Fruit fly (Drosophila melanogaster) whole organism, embryonic: Measurements from ENCODE around the gene ph-p.

Experiments used
- Antp ChIP-seq: fragments of 200-800 bp; sonication (Bioruptor generic); optimal IDR thresholded peaks from 3 replicates; lab custom pipeline; 2016; ENCODE audit warnings: missing biosample characterization, missing genetic modification characterization
- B-H1 ChIP-seq: fragments of 200-800 bp; sonication (Bioruptor generic); IDR thresholded peaks from 3 replicates; pipeline ENCODE4 v1.3.6; 2022; ENCODE audit warnings: missing biosample characterization, missing genetic modification characterization
- CG1024 ChIP-seq: fragments of 200-800 bp; sonication (Bioruptor generic); IDR thresholded peaks from 2 replicates; pipeline ENCODE4 v1.3.6; 2022; ENCODE audit warnings: missing biosample characterization, missing genetic modification characterization
- CG10274 ChIP-seq: fragments of 200-800 bp; sonication (Bioruptor generic); optimal IDR thresholded peaks from 3 replicates; lab custom pipeline; 2017; ENCODE audit warnings: missing biosample characterization, mild to moderate bottlenecking, missing genetic modification characterization
- CG10366 ChIP-seq: fragments of 200-800 bp; sonication (Bioruptor generic); IDR thresholded peaks from 2 replicates; pipeline ENCODE4 v1.3.6; 2022; ENCODE audit warnings: missing biosample characterization, missing genetic modification characterization
- CG10431 ChIP-seq: fragments of 200-800 bp; sonication (Bioruptor generic); optimal IDR thresholded peaks from 3 replicates; lab custom pipeline; 2018; ENCODE audit warnings: missing biosample characterization, mild to moderate bottlenecking, missing genetic modification characterization
- CG10543 ChIP-seq: fragments of 200-800 bp; sonication (Bioruptor generic); optimal IDR thresholded peaks from 3 replicates; lab custom pipeline; 2017; ENCODE audit warnings: missing biosample characterization, mild to moderate bottlenecking, missing genetic modification characterization, moderate library complexity
- CG10654 ChIP-seq: fragments of 200-800 bp; sonication (Bioruptor generic); optimal IDR thresholded peaks from 2 replicates; lab custom pipeline; 2016; ENCODE audit warnings: missing biosample characterization, missing genetic modification characterization
- CG12155 ChIP-seq: fragments of 200-800 bp; sonication (Bioruptor generic); optimal IDR thresholded peaks from 3 replicates; lab custom pipeline; 2016; ENCODE audit warnings: missing biosample characterization, missing genetic modification characterization
- CG1233 ChIP-seq: fragments of 200-800 bp; sonication (Bioruptor generic); optimal IDR thresholded peaks from 4 replicates; lab custom pipeline; 2018; ENCODE audit warnings: missing biosample characterization, mild to moderate bottlenecking, missing genetic modification characterization
- CG16779 ChIP-seq: fragments of 200-800 bp; sonication (Bioruptor generic); IDR thresholded peaks from 2 replicates; pipeline ENCODE4 v1.3.6; 2022; ENCODE audit warnings: missing biosample characterization, missing genetic modification characterization
- CG16815 ChIP-seq: fragments of 200-800 bp; sonication (Bioruptor generic); optimal IDR thresholded peaks from 3 replicates; lab custom pipeline; 2017; ENCODE audit warnings: missing biosample characterization, mild to moderate bottlenecking, missing genetic modification characterization
- CG17361 ChIP-seq: fragments of 200-800 bp; sonication (Bioruptor generic); IDR thresholded peaks from 3 replicates; pipeline ENCODE4 v1.3.6; 2022; ENCODE audit warnings: missing biosample characterization, missing genetic modification characterization
- CG17568 ChIP-seq: fragments of 200-800 bp; sonication (Bioruptor generic); optimal IDR thresholded peaks from 2 replicates; lab custom pipeline; 2018; ENCODE audit warnings: missing biosample characterization, mild to moderate bottlenecking, missing genetic modification characterization, moderate library complexity
- CG2889 ChIP-seq: fragments of 200-800 bp; sonication (Bioruptor generic); IDR thresholded peaks from 3 replicates; pipeline ENCODE4 v1.3.6; 2022; ENCODE audit warnings: missing biosample characterization, missing genetic modification characterization
- CG34224 ChIP-seq: fragments of 200-800 bp; sonication (Bioruptor generic); IDR thresholded peaks from 3 replicates; pipeline ENCODE4 v1.3.6; 2022; ENCODE audit warnings: missing biosample characterization, missing genetic modification characterization; ENCODE audit not compliant: partially characterized antibody
- CG7357 ChIP-seq: fragments of 200-800 bp; sonication (Bioruptor generic); IDR thresholded peaks from 3 replicates; pipeline ENCODE4 v1.3.6; 2022; ENCODE audit warnings: missing biosample characterization, missing genetic modification characterization
- CG7556 ChIP-seq: fragments of 200-800 bp; sonication (Bioruptor generic); optimal IDR thresholded peaks from 2 replicates; lab custom pipeline; 2017; ENCODE audit warnings: missing biosample characterization, mild to moderate bottlenecking, missing genetic modification characterization
- CG7786 ChIP-seq: fragments of 200-800 bp; sonication (Bioruptor generic); optimal IDR thresholded peaks from 2 replicates; lab custom pipeline; 2016; ENCODE audit warnings: missing biosample characterization, missing genetic modification characterization
- CG7928 ChIP-seq: fragments of 200-800 bp; sonication (Bioruptor generic); optimal IDR thresholded peaks from 2 replicates; lab custom pipeline; 2017; ENCODE audit warnings: missing biosample characterization, mild to moderate bottlenecking, missing genetic modification characterization
- CG9437 ChIP-seq: fragments of 200-800 bp; sonication (Bioruptor generic); optimal IDR thresholded peaks from 2 replicates; lab custom pipeline; 2018; ENCODE audit warnings: missing biosample characterization, mild to moderate bottlenecking, missing genetic modification characterization
- CG9817 ChIP-seq: fragments of 200-800 bp; sonication (Bioruptor generic); optimal IDR thresholded peaks from 2 replicates; lab custom pipeline; 2018; ENCODE audit warnings: missing biosample characterization, mild to moderate bottlenecking, missing genetic modification characterization, moderate library complexity
- Eip74EF ChIP-seq, 2 experiments: fragments of 200-800 bp in 1 of 2; fragments of >200 bp in 1 of 2; sonication (Bioruptor generic) in 1 of 2; optimal IDR thresholded peaks; 2 replicates each; lab custom pipeline; 2017 to 2019; ENCODE audit warnings: missing biosample characterization in 2 of 2, missing genetic modification characterization in 2 of 2, mild to moderate bottlenecking in 1 of 2, moderate library complexity in 1 of 2
- Ets97D ChIP-seq: fragments of 200-800 bp; sonication (Bioruptor generic); optimal IDR thresholded peaks from 3 replicates; lab custom pipeline; 2016; ENCODE audit warnings: missing biosample characterization, missing genetic modification characterization
- Gug ChIP-seq: fragments of 200-800 bp; sonication (Bioruptor generic); IDR thresholded peaks from 4 replicates; pipeline ENCODE4 v1.3.6; 2022; ENCODE audit warnings: missing biosample characterization, missing genetic modification characterization
- HHEX ChIP-seq: fragments of 200-800 bp; sonication (Bioruptor generic); optimal IDR thresholded peaks from 3 replicates; lab custom pipeline; 2017; ENCODE audit warnings: missing biosample characterization, mild to moderate bottlenecking, missing genetic modification characterization, missing genetic modification reagents
- HmgD ChIP-seq: fragments of 200-800 bp; sonication (Bioruptor generic); optimal IDR thresholded peaks from 3 replicates; lab custom pipeline; 2016; ENCODE audit warnings: missing biosample characterization, missing genetic modification characterization
- Nf-YC ChIP-seq: fragments of 200-800 bp; optimal IDR thresholded peaks from 3 replicates; lab custom pipeline; 2019; ENCODE audit warnings: missing biosample characterization, mild to moderate bottlenecking, missing genetic modification characterization, moderate library complexity
- NfI ChIP-seq: fragments of 200-800 bp; sonication (Bioruptor generic); optimal IDR thresholded peaks from 3 replicates; lab custom pipeline; 2018; ENCODE audit warnings: missing biosample characterization, mild to moderate bottlenecking, missing genetic modification characterization, moderate library complexity
- Rx ChIP-seq: fragments of 200-800 bp; sonication (Bioruptor generic); IDR thresholded peaks from 2 replicates; pipeline ENCODE4 v1.3.6; 2022; ENCODE audit warnings: missing biosample characterization, missing genetic modification characterization
- Side ChIP-seq: fragments of 200-800 bp; sonication (Bioruptor generic); optimal IDR thresholded peaks from 2 replicates; lab custom pipeline; 2016; ENCODE audit warnings: missing biosample characterization, missing genetic modification characterization
- abd-A ChIP-seq: fragments of 200-800 bp; sonication (Bioruptor generic); optimal IDR thresholded peaks from 3 replicates; lab custom pipeline; 2019; ENCODE audit warnings: missing biosample characterization, mild to moderate bottlenecking, missing genetic modification characterization, moderate library complexity
- chn ChIP-seq: fragments of 200-800 bp; sonication (Bioruptor generic); optimal IDR thresholded peaks from 2 replicates; lab custom pipeline; 2016; ENCODE audit warnings: missing biosample characterization, missing genetic modification characterization
- croc ChIP-seq: fragments of 200-800 bp; sonication (Bioruptor generic); conservative IDR thresholded peaks from 3 replicates; pipeline ENCODE4 v1.3.6; 2022; ENCODE audit warnings: missing biosample characterization, missing genetic modification characterization
- dimm ChIP-seq: fragments of 200-800 bp; sonication (Bioruptor generic); IDR thresholded peaks from 2 replicates; pipeline ENCODE4 v1.3.6; 2022; ENCODE audit warnings: missing biosample characterization, missing genetic modification characterization
- esg ChIP-seq: fragments of 200-800 bp; sonication (Bioruptor generic); conservative IDR thresholded peaks from 2 replicates; pipeline ENCODE4 v1.3.6; 2022; ENCODE audit warnings: missing biosample characterization, missing genetic modification characterization
- fd3F ChIP-seq: fragments of 200-800 bp; sonication (Bioruptor generic); optimal IDR thresholded peaks from 2 replicates; lab custom pipeline; 2018; ENCODE audit warnings: missing biosample characterization, mild to moderate bottlenecking, missing genetic modification characterization, moderate library complexity
- fu2 ChIP-seq: fragments of 200-800 bp; sonication (Bioruptor generic); optimal IDR thresholded peaks from 2 replicates; lab custom pipeline; 2016; ENCODE audit warnings: missing biosample characterization, missing genetic modification characterization
- grau ChIP-seq: fragments of 200-800 bp; optimal IDR thresholded peaks from 3 replicates; lab custom pipeline; 2019; ENCODE audit warnings: missing biosample characterization, mild to moderate bottlenecking, missing genetic modification characterization, moderate library complexity
- gt ChIP-seq: fragments of 200-800 bp; sonication (Bioruptor generic); IDR thresholded peaks from 2 replicates; pipeline ENCODE4 v1.3.6; 2022; ENCODE audit warnings: missing biosample characterization, missing genetic modification characterization
- hkb ChIP-seq, 2 experiments: fragments of 200-800 bp in 1 of 2; fragments of >200 bp in 1 of 2; sonication (Bioruptor generic) in 1 of 2; IDR thresholded peaks in 1 of 2; optimal IDR thresholded peaks in 1 of 2; 2 replicates each; pipeline versions ENCODE4 v1.3.6 to Lab custom; 2017 to 2022; ENCODE audit warnings: missing biosample characterization in 1 of 2, missing genetic modification characterization in 1 of 2
- jing ChIP-seq: fragments of 200-800 bp; sonication (Bioruptor generic); optimal IDR thresholded peaks from 2 replicates; lab custom pipeline; 2018; ENCODE audit warnings: missing biosample characterization, mild to moderate bottlenecking, missing genetic modification characterization
- klu ChIP-seq: fragments of 200-800 bp; sonication (Bioruptor generic); IDR thresholded peaks from 2 replicates; pipeline ENCODE4 v1.3.6; 2022; ENCODE audit warnings: missing biosample characterization, missing genetic modification characterization
- oc ChIP-seq: fragments of 200-800 bp; sonication (Bioruptor generic); optimal IDR thresholded peaks from 2 replicates; lab custom pipeline; 2018; ENCODE audit warnings: missing biosample characterization, mild to moderate bottlenecking, missing genetic modification characterization, moderate library complexity
- ro ChIP-seq: fragments of 200-800 bp; sonication (Bioruptor generic); IDR thresholded peaks from 2 replicates; pipeline ENCODE4 v1.3.6; 2022; ENCODE audit warnings: missing biosample characterization, missing genetic modification characterization
- sens ChIP-seq: fragments of 200-800 bp; sonication (Bioruptor generic); peaks from one replicate; lab custom pipeline; 2016; ENCODE audit warnings: missing biosample characterization, missing genetic modification characterization
- sens-2 ChIP-seq: fragments of 200-800 bp; sonication (Bioruptor generic); IDR thresholded peaks from 2 replicates; pipeline ENCODE4 v1.3.6; 2022; ENCODE audit warnings: missing biosample characterization, missing genetic modification characterization
- sisA ChIP-seq: fragments of 200-800 bp; sonication (Bioruptor generic); IDR thresholded peaks from 2 replicates; pipeline ENCODE4 v1.3.6; 2022; ENCODE audit warnings: missing biosample characterization, missing genetic modification characterization
- slou ChIP-seq: fragments of 200-800 bp; sonication (Bioruptor generic); optimal IDR thresholded peaks from 3 replicates; lab custom pipeline; 2016; ENCODE audit warnings: missing biosample characterization, missing genetic modification characterization
- tap ChIP-seq: fragments of 200-800 bp; optimal IDR thresholded peaks from 3 replicates; lab custom pipeline; 2019; ENCODE audit warnings: missing biosample characterization, mild to moderate bottlenecking, missing genetic modification characterization, moderate library complexity

Gene ph-p

dm6 chrX:2087501-2087900 lies 50.7 kb downstream of the ph-p start (continued):
- TF ChIP-seq fd3F (GFP tag; lab: Kevin White, UChicago): peak; percentile 18
- TF ChIP-seq CG7928 (GFP tag; lab: Kevin White, UChicago): no peak
- peak; percentile 50; the same call in 1 of the 3 replicates for TF ChIP-seq CG7357 (GFP tag; lab: Robert Waterston, UW)
- no peak for TF ChIP-seq ro (GFP tag; lab: Robert Waterston, UW)
- peak; percentile 13 for TF ChIP-seq chn (GFP tag; lab: Kevin White, UChicago)
- peak; percentile 24 for TF ChIP-seq CG9437 (GFP tag; lab: Kevin White, UChicago)
- TF ChIP-seq CG16779 (GFP tag; lab: Robert Waterston, UW): 0 out of 2 replicates have a peak, but pooled peaks have one; percentile 25
- TF ChIP-seq CG7786 (GFP tag; lab: Kevin White, UChicago): peak; percentile 38
- no peak for TF ChIP-seq hkb (optimal IDR thresholded peaks at IDR 0.05; lab: Kevin White, UChicago)
- TF ChIP-seq hkb (GFP tag; IDR thresholded peaks at IDR 0.05; lab: Robert Waterston, UW): peak; percentile 75
- TF ChIP-seq slou (GFP tag; lab: Kevin White, UChicago): no peak
- peak; percentile 32; the same call in 1 of the 3 replicates for TF ChIP-seq croc (GFP tag; lab: Robert Waterston, UW)
- peak; percentile 65 for TF ChIP-seq sisA
- TF ChIP-seq CG34224: no peak
- peak; percentile 15 for TF ChIP-seq HHEX (GFP tag; lab: Kevin White, UChicago)
- TF ChIP-seq CG7556 (GFP tag; lab: Kevin White, UChicago): peak; percentile 57
- no peak for TF ChIP-seq sens-2 (GFP tag; lab: Robert Waterston, UW)
- TF ChIP-seq CG10543: no peak
- peak; percentile 7 for TF ChIP-seq CG1233
- peak in 1 of 2 experiments; percentile 3 for TF ChIP-seq Eip74EF (GFP tag; optimal IDR thresholded peaks at IDR 0.05; lab: Kevin White, UChicago)
- TF ChIP-seq CG16815 (GFP tag; lab: Kevin White, UChicago): peak; percentile 52
- peak; percentile 73 for TF ChIP-seq Gug (GFP tag; lab: Robert Waterston, UW)
- peak; percentile 58 for TF ChIP-seq Rx (GFP tag; lab: Robert Waterston, UW)
- TF ChIP-seq CG1024: peak; percentile 45; the same call in 1 of the 2 replicates
- peak; percentile 4 for TF ChIP-seq CG10431
- peak; percentile 52; the same call in 2 of the 3 replicates for TF ChIP-seq B-H1 (GFP tag; lab: Robert Waterston, UW)
- 0 out of 2 replicates have a peak, but pooled peaks have one; percentile 39 for TF ChIP-seq klu (GFP tag; lab: Robert Waterston, UW)
- no peak for TF ChIP-seq abd-A (tag; lab: Kevin White, UChicago)
- TF ChIP-seq gt (GFP tag; lab: Robert Waterston, UW): 0 out of 2 replicates have a peak, but pooled peaks have one; percentile 16
- peak; percentile 82 for TF ChIP-seq sens (GFP tag; lab: Kevin White, UChicago)
- TF ChIP-seq dimm (GFP tag; lab: Robert Waterston, UW): 0 out of 2 replicates have a peak, but pooled peaks have one; percentile 45
- TF ChIP-seq grau: peak; percentile 60
- peak; percentile 66 for TF ChIP-seq jing (GFP tag; lab: Kevin White, UChicago)
- peak; percentile 35 for TF ChIP-seq CG9817 (tag; lab: Kevin White, UChicago)
- TF ChIP-seq HmgD: no peak
- peak; percentile 68 for TF ChIP-seq NfI (GFP tag; lab: Kevin White, UChicago)
- peak; percentile 51 for TF ChIP-seq tap (tag; lab: Kevin White, UChicago)
- TF ChIP-seq Ets97D: no peak
- peak; percentile 42 for TF ChIP-seq Antp (GFP tag; lab: Kevin White, UChicago)
- peak; percentile 35; the same call in 1 of the 2 replicates for TF ChIP-seq esg (GFP tag; lab: Robert Waterston, UW)
- TF ChIP-seq CG17568 (GFP tag; lab: Kevin White, UChicago): peak; percentile 39
- peak; percentile 78 for TF ChIP-seq CG10366 (GFP tag; lab: Robert Waterston, UW)
- peak; percentile 70 for TF ChIP-seq oc (tag; lab: Kevin White, UChicago)
- TF ChIP-seq Nf-YC (tag; lab: Kevin White, UChicago): no peak
- TF ChIP-seq CG12155 (GFP tag; lab: Kevin White, UChicago): peak; percentile 35
- peak; percentile 55 for TF ChIP-seq fu2 (GFP tag; lab: Kevin White, UChicago)
- peak; percentile 22 for TF ChIP-seq Side
- TF ChIP-seq CG10274 (GFP tag; lab: Kevin White, UChicago): peak; percentile 17
- peak; percentile 50; the same call in 1 of the 3 replicates for TF ChIP-seq CG2889 (GFP tag; lab: Robert Waterston, UW)
- peak; percentile 47 for TF ChIP-seq CG10654 (GFP tag; lab: Kevin White, UChicago)
- TF ChIP-seq CG17361 (GFP tag; lab: Robert Waterston, UW): peak; percentile 46; the same call in 1 of the 3 replicates
